Worm (Caenorhabditis elegans): ENCODE data around the gene ech-5.

ce11 chrIV:833517-833916 is 36.7 kb downstream of the ech-5 start:
- TF ChIP-seq jun-1 (tag; optimal IDR thresholded peaks at IDR 0.05) (no peak), nhr-11 (tag; optimal IDR thresholded peaks at IDR 0.05) (no peak), dpl-1 (GFP tag; optimal IDR thresholded peaks at IDR 0.05) (no peak), ceh-20 (GFP tag; IDR thresholded peaks at IDR 0.05) (no peak)

Data from whole organism, L4 larva.